Worm (Caenorhabditis elegans) whole organism, L4 larva: ENCODE data around the gene K03B4.4.

Source experiments
- D1046.2 ChIP-seq: fragments of 200-800 bp; sonication (Bioruptor generic); IDR thresholded peaks from 2 replicates; pipeline ENCODE4 v1.3.6; 2022; ENCODE audit warnings: missing genetic modification characterization, missing compliant biosample characterization
- F10B5.3 ChIP-seq: sonication (generic microtip); optimal IDR thresholded peaks from 2 replicates; lab custom pipeline; 2016; ENCODE audit warnings: mild to moderate bottlenecking, missing genetic modification characterization, missing compliant biosample characterization
- F37D6.2 ChIP-seq: sonication (generic microtip); optimal IDR thresholded peaks from 2 replicates; lab custom pipeline; 2016; ENCODE audit warnings: mild to moderate bottlenecking, missing genetic modification characterization, missing compliant biosample characterization
- F49E8.2 ChIP-seq: sonication (generic microtip); optimal IDR thresholded peaks from 2 replicates; lab custom pipeline; 2016; ENCODE audit warnings: missing compliant biosample characterization, mild to moderate bottlenecking, missing genetic modification characterization, borderline replicate concordance
- T26A8.4 ChIP-seq: fragments of 200-800 bp; sonication (Bioruptor generic); IDR thresholded peaks from 2 replicates; pipeline ENCODE4 v1.3.6; 2022; ENCODE audit warnings: missing genetic modification characterization, missing compliant biosample characterization
- aha-1 ChIP-seq: fragments of 150-350 bp; peaks from one replicate; lab custom pipeline; 2014; ENCODE audit warnings: missing biosample characterization, missing genetic modification characterization
- ama-1 ChIP-seq: fragments of 150-350 bp; optimal IDR thresholded peaks from 2 replicates; lab custom pipeline; 2014; ENCODE audit warnings: inconsistent platforms, mixed read lengths
- arid-1 ChIP-seq: fragments of 200-800 bp; sonication (Bioruptor generic); conservative IDR thresholded peaks from 2 replicates; pipeline ENCODE4 v1.3.6; 2022; ENCODE audit warnings: missing genetic modification reagents, missing genetic modification characterization, missing compliant biosample characterization
- ceh-44 ChIP-seq: fragments of 200-800 bp; sonication (Bioruptor generic); IDR thresholded peaks from 2 replicates; pipeline ENCODE4 v1.3.6; 2022; ENCODE audit warnings: missing genetic modification reagents, missing genetic modification characterization, missing compliant biosample characterization
- ceh-62 ChIP-seq: sonication (generic microtip); optimal IDR thresholded peaks from 2 replicates; lab custom pipeline; 2017; ENCODE audit warnings: missing biosample characterization, missing genetic modification characterization
- ces-1 ChIP-seq: fragments of 150-350 bp; sonication (generic microtip); optimal IDR thresholded peaks from 4 replicates; lab custom pipeline; 2014; ENCODE audit warnings: missing biosample characterization, missing genetic modification reagents, missing genetic modification characterization
- ctbp-1 ChIP-seq: fragments of 200-800 bp; sonication (Bioruptor generic); IDR thresholded peaks from 2 replicates; pipeline ENCODE4 v1.3.6; 2022; ENCODE audit warnings: missing genetic modification reagents, missing genetic modification characterization, missing compliant biosample characterization
- daf-16 ChIP-seq, 3 experiments: sonication (generic microtip); optimal IDR thresholded peaks; 2 replicates each; lab custom pipeline; 2016 to 2017; ENCODE audit warnings: missing genetic modification characterization in 3 of 3, missing genetic modification reagents in 3 of 3, mild to moderate bottlenecking in 2 of 3, missing compliant biosample characterization in 2 of 3, missing biosample characterization in 1 of 3, moderate library complexity in 1 of 3
- dmd-6 ChIP-seq: fragments of 200-800 bp; sonication (Bioruptor generic); IDR thresholded peaks from 2 replicates; pipeline ENCODE4 v1.3.6; 2022; ENCODE audit warnings: missing genetic modification reagents, missing genetic modification characterization, missing compliant biosample characterization
- dpl-1 ChIP-seq: fragments of 150-350 bp; optimal IDR thresholded peaks from 2 replicates; lab custom pipeline; 2014; ENCODE audit warnings: missing biosample characterization, missing genetic modification reagents, missing genetic modification characterization
- hlh-11 ChIP-seq: fragments of 200-800 bp; sonication (Bioruptor generic); optimal IDR thresholded peaks from 2 replicates; lab custom pipeline; 2018; ENCODE audit warnings: mild to moderate bottlenecking, missing genetic modification characterization, missing compliant biosample characterization
- hlh-30 ChIP-seq: sonication (generic microtip); optimal IDR thresholded peaks from 2 replicates; lab custom pipeline; 2017; ENCODE audit warnings: antibody characterized with exemption, mild to moderate bottlenecking, missing genetic modification characterization, missing compliant biosample characterization; ENCODE audit not compliant: insufficient read depth
- lim-7 ChIP-seq: fragments of 200-800 bp; sonication (Bioruptor generic); IDR thresholded peaks from 2 replicates; pipeline ENCODE4 v1.3.6; 2022; ENCODE audit warnings: missing genetic modification characterization, missing compliant biosample characterization
- lin-15B ChIP-seq: fragments of 150-350 bp; sonication (generic microtip); optimal IDR thresholded peaks from 3 replicates; lab custom pipeline; 2014; ENCODE audit warnings: missing biosample characterization, missing genetic modification characterization
- lsy-2 ChIP-seq, 2 experiments: fragments of 150-350 bp in 1 of 2; sonication (generic microtip) in 1 of 2; optimal IDR thresholded peaks; 2 replicates each; lab custom pipeline; 2014 to 2017; ENCODE audit warnings: missing biosample characterization in 2 of 2, missing genetic modification characterization in 2 of 2
- madf-5 ChIP-seq, 2 experiments: fragments of 200-800 bp; sonication (Bioruptor generic); IDR thresholded peaks; 2 replicates each; pipeline ENCODE4 v1.3.6; 2022; ENCODE audit warnings: missing compliant biosample characterization in 2 of 2, missing genetic modification characterization in 2 of 2
- madf-9 ChIP-seq: fragments of 200-800 bp; sonication (Bioruptor generic); conservative IDR thresholded peaks from 2 replicates; pipeline ENCODE4 v1.3.6; 2022; ENCODE audit warnings: missing genetic modification reagents, missing genetic modification characterization, missing compliant biosample characterization
- mdl-1 ChIP-seq, 2 experiments: fragments of 150-350 bp in 1 of 2; sonication (generic microtip) in 1 of 2; optimal IDR thresholded peaks; 2 replicates each; lab custom pipeline; 2014 to 2017; ENCODE audit warnings: missing biosample characterization in 2 of 2, missing genetic modification characterization in 2 of 2
- mdt-29 ChIP-seq: fragments of 200-800 bp; sonication (Bioruptor generic); IDR thresholded peaks from 2 replicates; pipeline ENCODE4 v1.3.6; 2022; ENCODE audit warnings: missing genetic modification reagents, missing genetic modification characterization, missing compliant biosample characterization
- mep-1 ChIP-seq: fragments of 150-350 bp; sonication (generic microtip); optimal IDR thresholded peaks from 3 replicates; lab custom pipeline; 2014; ENCODE audit warnings: missing biosample characterization, missing genetic modification characterization
- nhr-11 ChIP-seq: fragments of 150-350 bp; optimal IDR thresholded peaks from 2 replicates; lab custom pipeline; 2014; ENCODE audit warnings: missing biosample characterization, missing genetic modification characterization
- nhr-28 ChIP-seq: fragments of 150-350 bp; optimal IDR thresholded peaks from 2 replicates; lab custom pipeline; 2014; ENCODE audit warnings: missing biosample characterization, missing genetic modification characterization
- nhr-48 ChIP-seq: sonication (generic microtip); optimal IDR thresholded peaks from 2 replicates; lab custom pipeline; 2016; ENCODE audit warnings: mild to moderate bottlenecking, missing genetic modification characterization, missing compliant biosample characterization
- nhr-77 ChIP-seq: fragments of 150-350 bp; optimal IDR thresholded peaks from 2 replicates; lab custom pipeline; 2014; ENCODE audit warnings: missing biosample characterization, missing genetic modification characterization
- sdz-12 ChIP-seq: fragments of 200-800 bp; sonication (Bioruptor generic); optimal IDR thresholded peaks from 2 replicates; lab custom pipeline; 2018; ENCODE audit warnings: mild to moderate bottlenecking, missing genetic modification characterization, missing compliant biosample characterization
- spr-1 ChIP-seq: sonication (generic microtip); optimal IDR thresholded peaks from 2 replicates; lab custom pipeline; 2016; ENCODE audit warnings: mild to moderate bottlenecking, missing genetic modification characterization, missing compliant biosample characterization
- spr-3 ChIP-seq: fragments of 200-800 bp; sonication (Bioruptor generic); optimal IDR thresholded peaks from 2 replicates; lab custom pipeline; 2018; ENCODE audit warnings: mild to moderate bottlenecking, missing genetic modification characterization, missing compliant biosample characterization
- tag-97 ChIP-seq: fragments of 200-800 bp; sonication (Bioruptor generic); IDR thresholded peaks from 2 replicates; pipeline ENCODE4 v1.3.6; 2022; ENCODE audit warnings: missing genetic modification characterization, missing compliant biosample characterization
- unc-130 ChIP-seq: sonication (generic microtip); optimal IDR thresholded peaks from 2 replicates; lab custom pipeline; 2016; ENCODE audit warnings: missing genetic modification reagents, missing genetic modification characterization, missing compliant biosample characterization
- unc-39 ChIP-seq: sonication (generic microtip); optimal IDR thresholded peaks from 2 replicates; lab custom pipeline; 2017; ENCODE audit warnings: missing biosample characterization, missing genetic modification characterization
- unc-62 ChIP-seq, 3 experiments: fragments of 150-350 bp in 1 of 3; sonication (generic microtip); optimal IDR thresholded peaks in 2 of 3; peaks in 1 of 3; 1 replicate in 1 of 3; 2 replicates in 2 of 3; lab custom pipeline; 2014 to 2017; ENCODE audit warnings: missing biosample characterization in 3 of 3, missing genetic modification characterization in 3 of 3, missing genetic modification reagents in 3 of 3, missing genotype in 1 of 3

Gene K03B4.4

DNA sequence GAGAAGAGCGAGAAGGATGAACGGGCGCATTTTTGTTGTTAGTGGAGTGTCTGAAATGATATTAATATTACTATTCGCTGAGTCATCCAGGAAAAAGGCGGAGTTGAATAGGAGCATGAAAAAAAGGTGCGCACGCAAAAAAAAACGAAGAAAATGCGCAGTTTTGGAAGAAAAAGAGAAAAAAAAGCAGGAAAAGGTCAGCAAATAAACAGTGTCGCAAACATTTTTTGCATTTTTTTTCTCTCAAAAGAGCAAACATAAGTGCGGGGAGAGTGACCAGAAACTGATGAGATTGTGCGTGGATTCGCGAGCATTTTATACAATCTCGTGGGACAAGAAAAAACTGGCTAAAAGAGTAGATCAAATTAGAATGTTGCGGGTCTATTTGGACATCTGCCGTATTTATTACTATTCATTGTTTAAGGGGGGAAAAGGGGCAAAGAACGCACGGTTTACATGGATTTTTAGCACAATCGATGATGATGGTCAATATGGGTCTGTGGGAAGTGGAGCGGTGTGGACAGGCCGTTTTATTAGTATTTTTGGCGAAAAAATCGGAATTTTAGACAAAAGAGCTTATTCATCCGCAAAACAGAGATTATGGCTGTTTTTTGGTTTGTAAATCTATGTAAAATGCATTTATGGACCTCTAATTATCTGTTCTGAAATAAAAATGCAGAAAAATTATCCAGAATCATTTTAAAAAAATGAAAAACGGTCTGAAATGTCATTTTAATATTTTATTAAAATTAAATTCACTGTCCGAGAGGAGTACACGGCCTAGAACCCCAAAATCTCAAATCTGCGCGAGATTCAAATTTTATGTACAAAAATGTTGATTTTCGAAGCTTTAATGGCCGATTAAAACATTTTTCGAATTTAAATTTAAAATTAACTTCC is 10.9 kb downstream of the K03B4.4 start, which contains the start of gene cpg-8:
Gene cpg-8 (minus strand): TSS at position 51 of the 900 bp plus-strand sequence.
- peak in 1 of 2 experiments; percentile 4 for TF ChIP-seq unc-62 (GFP tag; optimal IDR thresholded peaks at IDR 0.05 in 1 of 2; lab: Kevin White, UChicago)
- TF ChIP-seq unc-62 (tag; optimal IDR thresholded peaks at IDR 0.05; lab: Kevin White, UChicago): no peak
- no peak for TF ChIP-seq spr-1 (tag; lab: Kevin White, UChicago)
- TF ChIP-seq dpl-1 (GFP tag; lab: Kevin White, UChicago): peak; percentile 12
- TF ChIP-seq nhr-77 (tag; lab: Kevin White, UChicago): no peak
- TF ChIP-seq madf-5 (GFP tag; IDR thresholded peaks at IDR 0.05; lab: Robert Waterston, UW): no peak
- TF ChIP-seq ctbp-1 (GFP tag; lab: Robert Waterston, UW): no peak
- TF ChIP-seq, all 104 proteins: peak for 2

DNA sequence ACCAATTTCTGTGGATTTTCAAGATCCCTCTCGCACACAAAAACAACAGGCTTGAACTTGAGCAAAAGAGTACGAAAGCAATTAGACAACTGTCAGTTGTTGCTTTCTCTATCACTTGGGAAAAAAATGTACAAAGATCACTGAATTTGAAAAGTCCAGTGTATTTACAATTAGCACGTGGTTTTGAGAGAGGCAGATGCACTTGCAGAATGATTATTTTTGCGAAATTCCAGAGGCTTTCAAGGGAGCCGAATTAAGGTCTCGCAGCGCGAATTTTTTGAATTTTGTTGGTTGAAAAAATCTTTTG is 11.5 kb downstream of the K03B4.4 start:
- TF ChIP-seq hlh-11 (tag; lab: Kevin White, UChicago): no peak
- peak; percentile 11 for TF ChIP-seq hlh-30 (tag; lab: Kevin White, UChicago)
- TF ChIP-seq unc-62 (GFP tag; optimal IDR thresholded peaks at IDR 0.05 in 1 of 2; lab: Kevin White, UChicago): peak in 1 of 2 experiments; percentile 79
- no peak for TF ChIP-seq unc-62 (tag; optimal IDR thresholded peaks at IDR 0.05; lab: Kevin White, UChicago)
- TF ChIP-seq daf-16 (GFP tag; optimal IDR thresholded peaks at IDR 0.05; lab: Kevin White, UChicago): peak in 1 of 2 experiments; percentile 51
- TF ChIP-seq daf-16 (tag; optimal IDR thresholded peaks at IDR 0.05; lab: Kevin White, UChicago): no peak
- TF ChIP-seq sdz-12 (GFP tag; lab: Kevin White, UChicago): no peak
- no peak for TF ChIP-seq unc-39 (tag; lab: Kevin White, UChicago)
- no peak for TF ChIP-seq mep-1 (tag; lab: Kevin White, UChicago)
- TF ChIP-seq, all 104 proteins: peak for 3

DNA sequence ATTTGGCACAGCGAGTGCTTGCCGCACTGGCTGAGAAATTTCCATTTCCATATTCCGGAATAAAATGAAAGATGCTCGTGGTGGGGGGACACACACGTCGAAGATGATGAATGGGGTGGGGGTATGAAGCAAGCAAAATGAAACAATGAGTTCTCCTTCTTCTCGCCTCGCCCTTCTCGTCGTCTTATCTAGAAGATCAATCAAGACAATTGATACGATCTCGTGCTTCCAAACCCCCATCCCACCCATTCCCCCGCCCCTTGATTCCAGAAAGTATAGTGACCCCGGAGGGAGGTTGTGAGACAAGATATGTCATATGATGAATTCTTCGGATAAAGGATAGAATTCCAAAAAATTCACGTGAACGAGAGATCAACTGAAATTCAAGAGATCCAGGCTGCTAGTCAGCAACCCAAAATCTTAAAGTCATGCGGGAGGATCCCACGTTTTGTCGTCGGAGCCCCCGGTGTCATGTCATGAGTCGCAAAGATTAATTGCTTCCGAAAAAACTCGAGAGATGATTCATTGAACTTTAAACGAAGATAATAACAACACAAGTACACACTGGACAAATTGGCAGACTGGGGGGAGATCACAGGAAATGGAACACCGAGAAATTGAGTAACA is 12.8 kb downstream of the K03B4.4 start:
- TF ChIP-seq nhr-11: peak; percentile 51
- no peak for TF ChIP-seq lin-15B (tag; lab: Kevin White, UChicago)
- no peak for TF ChIP-seq unc-130 (GFP tag; lab: Kevin White, UChicago)
- TF ChIP-seq aha-1: no peak
- TF ChIP-seq mdt-29: no peak
- TF ChIP-seq madf-9 (GFP tag; lab: Robert Waterston, UW): no peak
- TF ChIP-seq ces-1: no peak
- TF ChIP-seq madf-5 (GFP tag; IDR thresholded peaks at IDR 0.05; lab: Robert Waterston, UW): no peak
- no peak for TF ChIP-seq D1046.2
- TF ChIP-seq F49E8.2 (tag; lab: Kevin White, UChicago): no peak
- no peak for TF ChIP-seq nhr-28 (tag; lab: Kevin White, UChicago)
- TF ChIP-seq spr-3 (GFP tag; lab: Kevin White, UChicago): no peak
- TF ChIP-seq lsy-2 (tag; optimal IDR thresholded peaks at IDR 0.05; lab: Kevin White, UChicago): peak in 1 of 2 experiments; percentile 5
- no peak for TF ChIP-seq lim-7
- no peak for TF ChIP-seq dmd-6
- no peak for TF ChIP-seq F10B5.3 (tag; lab: Kevin White, UChicago)
- TF ChIP-seq arid-1: no peak
- TF ChIP-seq unc-62 (GFP tag; optimal IDR thresholded peaks at IDR 0.05 in 1 of 2; lab: Kevin White, UChicago): peak in 1 of 2 experiments; percentile 74
- no peak for TF ChIP-seq unc-62 (tag; optimal IDR thresholded peaks at IDR 0.05; lab: Kevin White, UChicago)
- no peak for TF ChIP-seq nhr-48 (tag; lab: Kevin White, UChicago)
- TF ChIP-seq F37D6.2 (tag; lab: Kevin White, UChicago): no peak
- TF ChIP-seq tag-97 (GFP tag; lab: Robert Waterston, UW): no peak
- peak in 1 of 2 experiments; percentile 21 for TF ChIP-seq mdl-1 (tag; optimal IDR thresholded peaks at IDR 0.05; lab: Kevin White, UChicago)
- no peak for TF ChIP-seq sdz-12 (GFP tag; lab: Kevin White, UChicago)
- no peak for TF ChIP-seq ceh-62 (tag; lab: Kevin White, UChicago)
- no peak for TF ChIP-seq ceh-44 (GFP tag; lab: Robert Waterston, UW)
- peak; percentile 13 for TF ChIP-seq ama-1 (lab: Kevin White, UChicago)
- peak; percentile 38 for TF ChIP-seq hlh-30 (tag; lab: Kevin White, UChicago)
- TF ChIP-seq T26A8.4 (GFP tag; lab: Robert Waterston, UW): no peak
- no peak for TF ChIP-seq daf-16 (GFP tag; optimal IDR thresholded peaks at IDR 0.05; lab: Kevin White, UChicago)
- TF ChIP-seq daf-16 (tag; optimal IDR thresholded peaks at IDR 0.05; lab: Kevin White, UChicago): no peak
- no peak for TF ChIP-seq spr-1 (tag; lab: Kevin White, UChicago)
- TF ChIP-seq hlh-11 (tag; lab: Kevin White, UChicago): peak; percentile 37
- TF ChIP-seq, all 104 proteins: peak for 7
